Fruit fly (Drosophila melanogaster) whole organism, embryonic: ENCODE measurements around the gene bark.
A peak's percentile ranks its signal among the peaks of the same experiment; 100 is the strongest.

Experiments used
- CG10267 ChIP-seq: fragments of 200-800 bp; sonication (Bioruptor generic); optimal IDR thresholded peaks from 2 replicates; lab custom pipeline; 2018; ENCODE audit warnings: missing biosample characterization, mild to moderate bottlenecking, missing genetic modification characterization, moderate library complexity
- CG11085 ChIP-seq: fragments of 200-800 bp; sonication (Bioruptor generic); IDR thresholded peaks from 2 replicates; pipeline ENCODE4 v1.3.6; 2022; ENCODE audit warnings: missing biosample characterization, missing genetic modification characterization
- CG11560 ChIP-seq: fragments of 200-800 bp; sonication (Bioruptor generic); IDR thresholded peaks from 3 replicates; pipeline ENCODE4 v1.3.6; 2022; ENCODE audit warnings: missing biosample characterization, missing genetic modification characterization
- CG12299 ChIP-seq: fragments of 200-800 bp; sonication (Bioruptor generic); optimal IDR thresholded peaks from 2 replicates; lab custom pipeline; 2018; ENCODE audit warnings: missing biosample characterization, mild to moderate bottlenecking, missing genetic modification characterization
- CG13296 ChIP-seq: fragments of 200-800 bp; sonication (Bioruptor generic); optimal IDR thresholded peaks from 3 replicates; lab custom pipeline; 2018; ENCODE audit warnings: missing biosample characterization, mild to moderate bottlenecking, missing genetic modification characterization
- CG14965 ChIP-seq: fragments of 200-800 bp; sonication (Bioruptor generic); optimal IDR thresholded peaks from 2 replicates; lab custom pipeline; 2016; ENCODE audit warnings: missing biosample characterization, missing genetic modification characterization, borderline replicate concordance
- CG15269 ChIP-seq: fragments of 200-800 bp; sonication (Bioruptor generic); optimal IDR thresholded peaks from 2 replicates; lab custom pipeline; 2018; ENCODE audit warnings: missing biosample characterization, mild to moderate bottlenecking, missing genetic modification characterization, moderate library complexity
- CG17361 ChIP-seq: fragments of 200-800 bp; sonication (Bioruptor generic); IDR thresholded peaks from 3 replicates; pipeline ENCODE4 v1.3.6; 2022; ENCODE audit warnings: missing biosample characterization, missing genetic modification characterization
- CG2129 ChIP-seq: fragments of 200-800 bp; sonication (Bioruptor generic); IDR thresholded peaks from 2 replicates; pipeline ENCODE4 v1.3.6; 2022; ENCODE audit warnings: missing biosample characterization, missing genetic modification characterization; ENCODE audit not compliant: partially characterized antibody
- CG2712 ChIP-seq: fragments of 200-800 bp; optimal IDR thresholded peaks from 3 replicates; lab custom pipeline; 2019; ENCODE audit warnings: missing biosample characterization, mild to moderate bottlenecking, missing genetic modification characterization, moderate library complexity
- CG2889 ChIP-seq: fragments of 200-800 bp; sonication (Bioruptor generic); IDR thresholded peaks from 3 replicates; pipeline ENCODE4 v1.3.6; 2022; ENCODE audit warnings: missing biosample characterization, missing genetic modification characterization
- CG42726 ChIP-seq: fragments of 200-800 bp; sonication (Bioruptor generic); IDR thresholded peaks from 2 replicates; pipeline ENCODE4 v1.3.6; 2022; ENCODE audit warnings: missing biosample characterization, missing genetic modification characterization; ENCODE audit not compliant: partially characterized antibody
- CG4328 ChIP-seq: fragments of 200-800 bp; sonication (Bioruptor generic); optimal IDR thresholded peaks from 3 replicates; lab custom pipeline; 2017; ENCODE audit warnings: missing biosample characterization, missing genetic modification reagents, missing genetic modification characterization
- CG4854 ChIP-seq: fragments of 200-800 bp; sonication (Bioruptor generic); optimal IDR thresholded peaks from 2 replicates; lab custom pipeline; 2016; ENCODE audit warnings: missing biosample characterization, missing genetic modification characterization, inconsistent platforms
- CG7357 ChIP-seq: fragments of 200-800 bp; sonication (Bioruptor generic); IDR thresholded peaks from 3 replicates; pipeline ENCODE4 v1.3.6; 2022; ENCODE audit warnings: missing biosample characterization, missing genetic modification characterization
- CG7556 ChIP-seq: fragments of 200-800 bp; sonication (Bioruptor generic); optimal IDR thresholded peaks from 2 replicates; lab custom pipeline; 2017; ENCODE audit warnings: missing biosample characterization, mild to moderate bottlenecking, missing genetic modification characterization
- Camta ChIP-seq: fragments of 200-800 bp; sonication (Bioruptor generic); optimal IDR thresholded peaks from 2 replicates; lab custom pipeline; 2016; ENCODE audit warnings: missing biosample characterization, missing genetic modification characterization
- Eip74EF ChIP-seq, 2 experiments: fragments of 200-800 bp in 1 of 2; fragments of >200 bp in 1 of 2; sonication (Bioruptor generic) in 1 of 2; optimal IDR thresholded peaks; 2 replicates each; lab custom pipeline; 2017 to 2019; ENCODE audit warnings: missing biosample characterization in 2 of 2, missing genetic modification characterization in 2 of 2, mild to moderate bottlenecking in 1 of 2, moderate library complexity in 1 of 2
- Ets65A ChIP-seq: fragments of 200-800 bp; sonication (Bioruptor generic); peaks from one replicate; lab custom pipeline; 2016; ENCODE audit warnings: missing biosample characterization, missing genetic modification characterization
- Fer1 ChIP-seq: fragments of 200-800 bp; sonication (Bioruptor generic); optimal IDR thresholded peaks from 2 replicates; lab custom pipeline; 2017; ENCODE audit warnings: missing biosample characterization, mild to moderate bottlenecking, missing genetic modification characterization
- Gsc ChIP-seq: fragments of 200-800 bp; sonication (Bioruptor generic); IDR thresholded peaks from 2 replicates; pipeline ENCODE4 v1.3.6; 2022; ENCODE audit warnings: missing biosample characterization, missing genetic modification characterization
- H15 ChIP-seq: fragments of 200-800 bp; sonication (Bioruptor generic); IDR thresholded peaks from 3 replicates; pipeline ENCODE4 v1.3.6; 2022; ENCODE audit warnings: missing biosample characterization, missing genetic modification characterization
- HLH4C ChIP-seq: fragments of 200-800 bp; sonication (Bioruptor generic); IDR thresholded peaks from 3 replicates; pipeline ENCODE4 v1.3.6; 2022; ENCODE audit warnings: missing biosample characterization, missing genetic modification characterization; ENCODE audit not compliant: partially characterized antibody
- Hr51 ChIP-seq, 2 experiments: fragments of 200-800 bp; sonication (Bioruptor generic); optimal IDR thresholded peaks; 2 replicates in 1 of 2; 3 replicates in 1 of 2; lab custom pipeline; 2016 to 2018; ENCODE audit warnings: missing biosample characterization in 2 of 2, missing genetic modification characterization in 2 of 2, mild to moderate bottlenecking in 1 of 2, moderate library complexity in 1 of 2
- Jarid2 ChIP-seq: fragments of 200-800 bp; sonication (Bioruptor generic); optimal IDR thresholded peaks from 3 replicates; lab custom pipeline; 2017; ENCODE audit warnings: mild to moderate bottlenecking, missing biosample characterization, missing genetic modification reagents, missing genetic modification characterization
- MTF-1 ChIP-seq: fragments of 200-800 bp; sonication (Bioruptor generic); optimal IDR thresholded peaks from 2 replicates; lab custom pipeline; 2018; ENCODE audit warnings: missing biosample characterization, mild to moderate bottlenecking, missing genetic modification characterization, borderline replicate concordance
- Max ChIP-seq: fragments of 200-800 bp; sonication (Bioruptor generic); optimal IDR thresholded peaks from 2 replicates; lab custom pipeline; 2016; ENCODE audit warnings: missing biosample characterization, mild to moderate bottlenecking, missing genetic modification characterization
- Med ChIP-seq: fragments of 200-800 bp; sonication (Bioruptor generic); peaks from one replicate; lab custom pipeline; 2016; ENCODE audit warnings: missing biosample characterization, missing genetic modification characterization, mild to moderate bottlenecking, inconsistent platforms, moderate library complexity
- abd-A ChIP-seq: fragments of 200-800 bp; sonication (Bioruptor generic); optimal IDR thresholded peaks from 3 replicates; lab custom pipeline; 2019; ENCODE audit warnings: missing biosample characterization, mild to moderate bottlenecking, missing genetic modification characterization, moderate library complexity
- ato ChIP-seq: fragments of 200-800 bp; sonication (Bioruptor generic); IDR thresholded peaks from 2 replicates; pipeline ENCODE4 v1.3.6; 2022; ENCODE audit warnings: missing biosample characterization, missing genetic modification characterization; ENCODE audit not compliant: partially characterized antibody
- bbx ChIP-seq: fragments of 200-800 bp; sonication (Bioruptor generic); IDR thresholded peaks from 2 replicates; pipeline ENCODE4 v1.3.6; 2022; ENCODE audit warnings: missing biosample characterization, missing genetic modification characterization; ENCODE audit not compliant: partially characterized antibody
- chn ChIP-seq: fragments of 200-800 bp; sonication (Bioruptor generic); optimal IDR thresholded peaks from 2 replicates; lab custom pipeline; 2016; ENCODE audit warnings: missing biosample characterization, missing genetic modification characterization
- crc ChIP-seq: fragments of 200-800 bp; sonication (Bioruptor generic); optimal IDR thresholded peaks from 2 replicates; lab custom pipeline; 2016; ENCODE audit warnings: missing biosample characterization, missing genetic modification characterization
- dati ChIP-seq: fragments of 200-800 bp; sonication (Bioruptor generic); IDR thresholded peaks from 2 replicates; pipeline ENCODE4 v1.3.6; 2022; ENCODE audit warnings: missing biosample characterization, missing genetic modification characterization
- dmrt99B ChIP-seq: fragments of 200-800 bp; sonication (Bioruptor generic); optimal IDR thresholded peaks from 2 replicates; lab custom pipeline; 2018; ENCODE audit warnings: missing biosample characterization, mild to moderate bottlenecking, missing genetic modification characterization, moderate library complexity
- dpn ChIP-seq, 2 experiments: fragments of 200-800 bp; sonication (Bioruptor generic); optimal IDR thresholded peaks; 3 replicates each; lab custom pipeline; 2016; ENCODE audit warnings: missing biosample characterization in 2 of 2, missing genetic modification characterization in 2 of 2
- ftz-f1 ChIP-seq: fragments of 200-800 bp; sonication (Bioruptor generic); optimal IDR thresholded peaks from 2 replicates; lab custom pipeline; 2016; ENCODE audit warnings: missing biosample characterization, missing genetic modification characterization
- gsb ChIP-seq: fragments of 200-800 bp; sonication (Bioruptor generic); IDR thresholded peaks from 2 replicates; pipeline ENCODE4 v1.3.6; 2022; ENCODE audit warnings: missing biosample characterization, missing genetic modification characterization
- hbn ChIP-seq: fragments of 200-800 bp; sonication (Bioruptor generic); IDR thresholded peaks from 2 replicates; pipeline ENCODE4 v1.3.6; 2022; ENCODE audit warnings: missing biosample characterization, missing genetic modification characterization; ENCODE audit not compliant: partially characterized antibody
- hth ChIP-seq: fragments of >200 bp; optimal IDR thresholded peaks from 2 replicates; lab custom pipeline; 2017; ENCODE audit warnings: inconsistent platforms
- lbe ChIP-seq: fragments of 200-800 bp; sonication (Bioruptor generic); optimal IDR thresholded peaks from 2 replicates; lab custom pipeline; 2016; ENCODE audit warnings: missing biosample characterization, mild to moderate bottlenecking, missing genetic modification characterization
- nerfin-1 ChIP-seq: fragments of 200-800 bp; sonication (Bioruptor generic); optimal IDR thresholded peaks from 3 replicates; lab custom pipeline; 2019; ENCODE audit warnings: missing biosample characterization, mild to moderate bottlenecking, missing genetic modification characterization, moderate library complexity
- nerfin-2 ChIP-seq: fragments of 200-800 bp; sonication (Bioruptor generic); IDR thresholded peaks from 2 replicates; pipeline ENCODE4 v1.3.6; 2022; ENCODE audit warnings: missing biosample characterization, missing genetic modification characterization; ENCODE audit not compliant: partially characterized antibody
- pita ChIP-seq: fragments of 200-800 bp; sonication (Bioruptor generic); optimal IDR thresholded peaks from 2 replicates; lab custom pipeline; 2017; ENCODE audit warnings: missing biosample characterization, mild to moderate bottlenecking, missing genetic modification characterization
- ro ChIP-seq: fragments of 200-800 bp; sonication (Bioruptor generic); IDR thresholded peaks from 2 replicates; pipeline ENCODE4 v1.3.6; 2022; ENCODE audit warnings: missing biosample characterization, missing genetic modification characterization
- schlank ChIP-seq: fragments of 200-800 bp; sonication (Bioruptor generic); optimal IDR thresholded peaks from 2 replicates; lab custom pipeline; 2018; ENCODE audit warnings: missing biosample characterization, mild to moderate bottlenecking, missing genetic modification characterization
- sqz ChIP-seq: fragments of 200-800 bp; sonication (Bioruptor generic); optimal IDR thresholded peaks from 3 replicates; lab custom pipeline; 2018; ENCODE audit warnings: missing biosample characterization, mild to moderate bottlenecking, missing genetic modification characterization
- tup ChIP-seq: fragments of 200-800 bp; sonication (Bioruptor generic); optimal IDR thresholded peaks from 2 replicates; lab custom pipeline; 2016; ENCODE audit warnings: missing biosample characterization, mild to moderate bottlenecking, missing genetic modification characterization, moderate library complexity
- zf30C ChIP-seq: fragments of 200-800 bp; sonication (Bioruptor generic); optimal IDR thresholded peaks from 3 replicates; lab custom pipeline; 2018; ENCODE audit warnings: missing biosample characterization, mild to moderate bottlenecking, missing genetic modification characterization

Gene bark

dm6 chr2L:3813255-3813875 lies 26.4 kb downstream of the bark start, which contains the start of gene CG3407 (continued):
- TF ChIP-seq dpn (GFP tag; optimal IDR thresholded peaks at IDR 0.05; lab: Kevin White, UChicago) = peak; percentile 47 to 54
- no peak for TF ChIP-seq zf30C (GFP tag; lab: Kevin White, UChicago)
- TF ChIP-seq hth (lab: Kevin White, UChicago) = no peak
- no peak for TF ChIP-seq nerfin-1 (tag; lab: Kevin White, UChicago)
- TF ChIP-seq CG14965 (GFP tag; lab: Kevin White, UChicago) = no peak
- TF ChIP-seq CG42726 (GFP tag; lab: Robert Waterston, UW) = peak; percentile 57
- peak; percentile 51 for TF ChIP-seq ftz-f1 (GFP tag; lab: Kevin White, UChicago)
- no peak for TF ChIP-seq Camta
- TF ChIP-seq dati (GFP tag; lab: Robert Waterston, UW) = no peak
- no peak for TF ChIP-seq CG4328
- TF ChIP-seq Med (GFP tag; lab: Kevin White, UChicago) = peak; percentile 92
- TF ChIP-seq CG2889 (GFP tag; lab: Robert Waterston, UW) = no peak
- no peak for TF ChIP-seq sqz
- 0 out of 3 replicates have a peak, but pooled peaks have one; percentile 19 for TF ChIP-seq H15
- TF ChIP-seq nerfin-2 (GFP tag; lab: Robert Waterston, UW) = peak; percentile 54; the same call in 1 of the 2 replicates
- TF ChIP-seq CG7556 = no peak
- no peak for TF ChIP-seq ro
- peak; percentile 33 for TF ChIP-seq CG2712 (tag; lab: Kevin White, UChicago)
- no peak for TF ChIP-seq crc (GFP tag; lab: Kevin White, UChicago)
- no peak for TF ChIP-seq CG2129
- TF ChIP-seq pita = no peak
- TF ChIP-seq CG10267 (tag; lab: Kevin White, UChicago) = peak; percentile 99
- TF ChIP-seq CG11560 (tag; lab: Robert Waterston, UW) = no peak; the same call in 2 of the 3 replicates
- peak in 1 of 2 experiments; percentile 21 for TF ChIP-seq Eip74EF (GFP tag; optimal IDR thresholded peaks at IDR 0.05; lab: Kevin White, UChicago)
- TF ChIP-seq CG4854 (GFP tag; lab: Kevin White, UChicago) = no peak
- TF ChIP-seq Hr51 (GFP tag; optimal IDR thresholded peaks at IDR 0.05; lab: Kevin White, UChicago) = peak in 1 of 2 experiments; percentile 43
- TF ChIP-seq Fer1 = no peak
- peak; percentile 63 for TF ChIP-seq HLH4C
- peak; percentile 76 for TF ChIP-seq bbx
- no peak for TF ChIP-seq CG13296
- no peak for TF ChIP-seq CG17361 (GFP tag; lab: Robert Waterston, UW)
- TF ChIP-seq hbn = peak; percentile 61
- no peak for TF ChIP-seq CG7357 (GFP tag; lab: Robert Waterston, UW)
- TF ChIP-seq Ets65A (GFP tag; lab: Kevin White, UChicago) = peak; percentile 96
- TF ChIP-seq Jarid2 = no peak
- no peak for TF ChIP-seq dmrt99B (tag; lab: Kevin White, UChicago)
- TF ChIP-seq tup = no peak
- TF ChIP-seq CG15269 (tag; lab: Kevin White, UChicago) = no peak
- TF ChIP-seq chn = peak; percentile 57
- TF ChIP-seq Max (GFP tag; lab: Kevin White, UChicago) = no peak
- no peak for TF ChIP-seq CG11085 (GFP tag; lab: Robert Waterston, UW)
- TF ChIP-seq ato (GFP tag; lab: Robert Waterston, UW) = peak; percentile 58
- TF ChIP-seq abd-A (tag; lab: Kevin White, UChicago) = no peak
- TF ChIP-seq MTF-1 (GFP tag; lab: Kevin White, UChicago) = no peak
- TF ChIP-seq CG12299 (tag; lab: Kevin White, UChicago) = no peak
- TF ChIP-seq lbe (GFP tag; lab: Kevin White, UChicago) = no peak
- no peak for TF ChIP-seq Gsc (GFP tag; lab: Robert Waterston, UW)
- no peak for TF ChIP-seq gsb (GFP tag; lab: Robert Waterston, UW)
- no peak for TF ChIP-seq schlank
